Worm (Caenorhabditis elegans): ENCODE results near the gene D2096.10.
"Not testable (repeated sequence)": the region's sequence is repeated elsewhere in the genome, so short reads cannot be mapped to it uniquely, and the experiment has no call there.

D2096.10 gene

DNA sequence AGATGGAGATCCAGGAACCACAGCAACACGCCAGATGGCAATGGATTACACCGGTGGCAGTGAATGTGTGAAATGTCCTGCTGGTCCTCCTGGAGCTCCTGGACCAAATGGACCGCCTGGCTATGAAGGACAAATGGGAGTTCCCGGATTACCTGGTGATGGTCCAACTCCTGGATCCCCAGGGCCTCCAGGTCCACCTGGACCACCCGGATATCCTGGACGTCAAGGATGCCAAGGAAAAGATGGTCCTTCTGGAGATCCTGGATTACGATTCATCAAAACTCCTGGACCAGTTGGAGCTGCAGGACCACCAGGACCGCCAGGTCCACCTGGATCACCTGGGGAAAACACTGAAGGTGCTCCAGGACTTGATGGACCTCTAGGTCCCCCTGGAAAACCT, 31.7 kb downstream of the D2096.10 start:
- TF ChIP-seq lsy-2 (tag; optimal IDR thresholded peaks at IDR 0.05) = no peak
- no peak for TF ChIP-seq cnd-1 (tag; optimal IDR thresholded peaks at IDR 0.05)
- TF ChIP-seq ces-1 (GFP tag; optimal IDR thresholded peaks at IDR 0.05) = no peak

DNA sequence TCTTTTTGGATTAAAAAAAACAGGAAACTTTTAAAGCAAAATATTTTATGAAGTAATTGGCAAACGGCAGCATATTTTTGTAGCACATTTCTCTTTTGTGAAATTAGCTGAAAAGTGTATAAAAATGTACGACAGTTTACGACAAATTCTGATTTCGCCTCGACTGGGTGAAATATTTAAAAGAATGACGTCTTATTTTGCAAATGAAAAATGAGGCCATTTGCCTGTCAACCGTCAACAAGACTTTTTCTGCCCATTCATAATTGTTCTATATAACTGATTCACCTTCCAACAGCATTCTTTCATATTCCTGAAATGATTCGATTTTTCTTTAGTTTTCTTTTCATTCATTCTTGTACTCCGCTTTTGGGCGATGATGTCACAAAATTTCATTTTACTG, 33.4 kb downstream of the D2096.10 start, which contains the start of the genes F17E9.2 and col-116:
F17E9.2 (plus strand) TSS at position 301 of the 400 bp plus-strand sequence.
col-116 (plus strand) TSS at position 315 of the 400 bp plus-strand sequence.
- TF ChIP-seq nhr-12 (tag; optimal IDR thresholded peaks at IDR 0.05) (no peak), zip-8 (tag; optimal IDR thresholded peaks at IDR 0.05) (no peak), ceh-43 (GFP tag; optimal IDR thresholded peaks at IDR 0.05) (no peak), cnd-1 (tag; optimal IDR thresholded peaks at IDR 0.05) (no peak)

DNA sequence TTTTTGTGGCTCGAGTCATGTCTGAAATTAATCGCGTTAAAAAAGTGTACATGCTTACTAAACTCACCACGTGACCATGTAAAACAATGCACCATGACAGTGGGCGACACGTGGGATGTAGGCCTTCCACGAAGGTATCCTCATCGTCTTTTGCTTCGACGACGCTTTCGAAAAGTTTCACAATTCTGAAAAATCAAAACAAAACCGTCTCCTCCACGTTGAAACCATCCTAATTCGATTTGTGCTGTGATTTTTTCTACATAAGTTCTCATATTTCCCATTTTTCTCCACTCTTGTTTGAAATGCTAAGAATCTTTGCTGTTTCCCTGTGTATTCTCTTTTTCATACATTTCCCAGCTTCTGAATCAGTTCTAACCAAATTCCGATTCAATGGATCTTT, 34.5 kb downstream of the D2096.10 start, which contains the start of gene F17E9.3:
F17E9.3 (plus strand) TSS at position 301 of the 400 bp plus-strand sequence.
- TF ChIP-seq mab-5 (tag; optimal IDR thresholded peaks at IDR 0.05) (no peak), ceh-43 (GFP tag; optimal IDR thresholded peaks at IDR 0.05) (no peak), tbx-8 (GFP tag; optimal IDR thresholded peaks at IDR 0.05) (no peak)

DNA sequence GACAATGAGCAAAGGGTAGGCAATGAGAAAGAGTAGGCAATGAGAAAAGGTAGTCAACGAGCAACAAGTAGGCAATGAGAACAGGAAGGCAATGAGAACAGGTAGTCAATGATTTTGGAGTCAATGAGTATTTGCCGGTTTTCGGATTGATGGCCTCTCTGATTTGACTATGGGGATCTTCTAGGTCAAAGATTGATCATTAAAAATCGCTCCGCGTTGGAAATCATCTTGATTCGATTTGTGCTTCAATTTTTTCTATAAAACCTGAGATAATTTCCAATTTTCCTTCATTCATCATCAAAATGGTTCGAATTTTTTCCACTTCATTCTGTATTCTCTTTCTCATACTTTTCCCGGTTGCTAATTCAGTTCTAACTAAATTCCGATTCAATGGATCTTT, 37.0 kb downstream of the D2096.10 start, which contains the start of gene F17E9.16:
F17E9.16 (plus strand) TSS at position 301 of the 400 bp plus-strand sequence.
- TF ChIP-seq sem-2 (GFP tag; optimal IDR thresholded peaks at IDR 0.05); snpc-4 (tag; optimal IDR thresholded peaks at IDR 0.05); M03D4.4 (tag; optimal IDR thresholded peaks at IDR 0.05): not testable (repeated sequence)

DNA sequence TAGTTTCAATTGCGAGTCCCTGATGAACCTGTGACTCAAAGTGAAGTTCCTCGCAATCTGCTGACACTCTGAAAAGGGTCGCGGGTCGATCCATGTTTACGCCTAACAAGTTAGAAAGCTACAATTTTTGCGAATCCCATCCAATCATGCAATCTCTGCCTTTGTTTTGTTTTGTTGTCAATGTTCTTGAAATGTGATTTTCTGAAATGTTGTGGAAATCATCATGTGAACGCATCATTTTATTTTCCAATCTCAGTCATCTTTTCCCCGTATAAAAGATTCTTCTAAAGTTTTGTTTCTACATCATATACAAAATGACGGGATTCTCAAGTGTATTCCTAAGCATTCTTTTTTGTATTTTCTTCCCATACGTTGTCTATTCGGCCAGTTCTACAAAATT, 41.0 kb downstream of the D2096.10 start, which contains the start of gene F17E9.4:
F17E9.4 (plus strand) TSS at position 301 of the 400 bp plus-strand sequence.
- TF ChIP-seq nhr-12 (tag; optimal IDR thresholded peaks at IDR 0.05) (no peak), flh-1 (GFP tag; optimal IDR thresholded peaks at IDR 0.05) (no peak), nhr-237 (tag; optimal IDR thresholded peaks at IDR 0.05) (no peak), snpc-4 (tag; optimal IDR thresholded peaks at IDR 0.05) (no peak), unc-62 (GFP tag; optimal IDR thresholded peaks at IDR 0.05) (no peak), mab-5 (tag; optimal IDR thresholded peaks at IDR 0.05) (no peak), zip-8 (tag; optimal IDR thresholded peaks at IDR 0.05) (no peak), sptf-1 (tag; optimal IDR thresholded peaks at IDR 0.05) (no peak)

DNA sequence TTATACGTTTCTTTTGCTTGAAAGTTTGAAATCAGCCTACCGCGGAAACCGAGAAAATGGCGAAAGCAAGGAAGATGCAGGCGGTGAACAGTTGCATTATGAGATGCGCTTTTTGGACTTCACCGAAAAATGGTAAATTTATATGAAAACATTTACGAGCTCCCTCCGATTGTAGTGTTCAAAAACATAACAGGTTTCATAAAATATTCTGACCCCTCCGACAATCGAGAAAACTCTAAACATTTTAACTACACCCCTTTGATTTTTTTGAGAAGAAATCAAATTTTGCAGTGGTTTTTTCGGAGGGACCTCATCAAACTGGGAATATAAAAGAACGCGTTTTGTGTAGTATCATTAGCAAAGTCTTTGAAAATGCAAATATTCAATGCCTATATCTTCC, 42.0 kb downstream of the D2096.10 start, which contains the start of the genes F17E9.18 and F17E9.15:
F17E9.18 (minus strand) TSS at position 101 of the 400 bp plus-strand sequence.
F17E9.15 (plus strand) TSS at position 368 of the 400 bp plus-strand sequence.
- TF ChIP-seq mab-5 (tag; optimal IDR thresholded peaks at IDR 0.05) = no peak
- TF ChIP-seq lin-32 (GFP tag; optimal IDR thresholded peaks at IDR 0.05) = no peak
- no peak for TF ChIP-seq flh-1 (GFP tag; optimal IDR thresholded peaks at IDR 0.05)
- TF ChIP-seq bed-3 (GFP tag; optimal IDR thresholded peaks at IDR 0.05) = no peak
- no peak for TF ChIP-seq blmp-1 (tag; optimal IDR thresholded peaks at IDR 0.05)
- TF ChIP-seq lsy-2 (tag; optimal IDR thresholded peaks at IDR 0.05) = no peak
- TF ChIP-seq cnd-1 (tag; optimal IDR thresholded peaks at IDR 0.05) = no peak
- TF ChIP-seq hlh-1 (tag; optimal IDR thresholded peaks at IDR 0.05) = no peak
- no peak for TF ChIP-seq mls-2 (tag; optimal IDR thresholded peaks at IDR 0.05)
- no peak for TF ChIP-seq ceh-83 (GFP tag; optimal IDR thresholded peaks at IDR 0.05)
- no peak for TF ChIP-seq ham-2 (GFP tag; optimal IDR thresholded peaks at IDR 0.05)
- TF ChIP-seq nhr-12 (tag; optimal IDR thresholded peaks at IDR 0.05) = no peak
- TF ChIP-seq sem-2 (GFP tag; optimal IDR thresholded peaks at IDR 0.05) = no peak
- no peak for TF ChIP-seq unc-39 (tag; optimal IDR thresholded peaks at IDR 0.05)
- no peak for TF ChIP-seq ces-1 (GFP tag; optimal IDR thresholded peaks at IDR 0.05)

DNA sequence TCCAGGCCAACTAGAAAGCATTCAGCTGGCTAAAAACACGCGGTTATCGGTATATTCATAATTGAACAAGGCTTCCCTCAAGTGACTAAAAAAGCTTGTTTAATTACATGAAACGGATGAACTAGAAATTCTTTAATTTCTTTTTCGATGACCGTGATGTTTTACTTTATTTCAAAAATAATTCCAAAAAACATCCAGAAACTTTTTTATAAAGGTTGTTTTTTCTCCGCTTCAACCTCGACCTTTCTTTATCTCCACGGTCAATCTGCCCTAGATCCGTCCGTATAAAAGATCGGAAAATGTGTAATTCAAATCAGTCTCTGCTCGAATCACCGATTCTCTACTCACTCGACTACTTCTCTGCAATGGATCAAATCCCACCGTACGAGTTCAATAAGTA, 43.5 kb downstream of the D2096.10 start, which contains the start of gene F17E9.5:
F17E9.5 (plus strand) TSS at position 301 of the 400 bp plus-strand sequence.
- TF ChIP-seq ceh-83 (GFP tag; optimal IDR thresholded peaks at IDR 0.05) (no peak), elt-1 (tag; optimal IDR thresholded peaks at IDR 0.05; ENCODE audit: borderline replicate concordance, insufficient read depth) (no peak), ces-1 (GFP tag; optimal IDR thresholded peaks at IDR 0.05) (no peak), cnd-1 (tag; optimal IDR thresholded peaks at IDR 0.05) (no peak), nhr-12 (tag; optimal IDR thresholded peaks at IDR 0.05) (no peak), lsy-2 (tag; optimal IDR thresholded peaks at IDR 0.05) (no peak), bed-3 (GFP tag; optimal IDR thresholded peaks at IDR 0.05) (no peak), snpc-4 (tag; optimal IDR thresholded peaks at IDR 0.05) (no peak), nhr-2 (tag; optimal IDR thresholded peaks at IDR 0.05) (no peak), sptf-1 (tag; optimal IDR thresholded peaks at IDR 0.05) (no peak), zip-8 (tag; optimal IDR thresholded peaks at IDR 0.05) (no peak), ztf-11 (tag; optimal IDR thresholded peaks at IDR 0.05) (no peak), sem-2 (GFP tag; optimal IDR thresholded peaks at IDR 0.05) (no peak), M03D4.4 (tag; optimal IDR thresholded peaks at IDR 0.05) (no peak), tbx-8 (GFP tag; optimal IDR thresholded peaks at IDR 0.05) (no peak), mls-2 (tag; optimal IDR thresholded peaks at IDR 0.05) (no peak), mep-1 (tag; optimal IDR thresholded peaks at IDR 0.05) (no peak)
